Worm (Caenorhabditis elegans): ENCODE results near the gene fbxa-201.

DNA sequence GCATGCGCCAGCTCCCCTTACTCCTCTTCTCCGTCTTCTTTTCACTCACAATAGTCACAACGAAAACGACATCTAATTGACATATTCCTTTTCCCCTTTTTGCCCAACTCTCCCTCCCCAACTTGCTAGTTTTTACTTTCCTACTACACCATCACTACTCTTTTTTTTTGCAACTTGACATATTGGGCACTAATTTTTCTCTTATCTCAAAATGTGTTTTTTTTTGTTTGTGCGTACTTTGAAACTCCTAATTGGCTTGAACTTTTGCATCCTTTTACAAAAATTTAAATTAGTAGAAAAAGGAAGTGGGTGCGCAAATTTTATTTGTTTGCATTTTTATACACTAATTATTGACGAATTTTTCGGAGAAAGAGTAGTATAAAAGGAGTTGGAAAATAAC is 39.7 kb upstream of the fbxa-201 start:
- TF ChIP-seq nhr-25 (tag; optimal IDR thresholded peaks at IDR 0.05) (no peak), elt-2 (tag; optimal IDR thresholded peaks at IDR 0.05) (no peak), sea-2 (GFP tag; optimal IDR thresholded peaks at IDR 0.05) (no peak), fos-1 (tag; optimal IDR thresholded peaks at IDR 0.05) (no peak), nhr-12 (tag; optimal IDR thresholded peaks at IDR 0.05) (no peak), unc-62 (GFP tag; optimal IDR thresholded peaks at IDR 0.05) (no peak), mdl-1 (tag; optimal IDR thresholded peaks at IDR 0.05) (no peak), ceh-16 (tag; optimal IDR thresholded peaks at IDR 0.05) (no peak), elt-3 (tag; optimal IDR thresholded peaks at IDR 0.05) (no peak), aly-2 (tag; optimal IDR thresholded peaks at IDR 0.05) (no peak), nhr-237 (tag; optimal IDR thresholded peaks at IDR 0.05) (no peak), ama-1 (optimal IDR thresholded peaks at IDR 0.05) (no peak), ztf-11 (tag; optimal IDR thresholded peaks at IDR 0.05) (no peak)

Measured in whole organism, L3 larva.